Worm (Caenorhabditis elegans) whole organism, L4 larva: ENCODE measurements around the gene Y57G11A.4.
A peak's percentile ranks its signal among the peaks of the same experiment; 100 is the strongest.
"Not testable (repeated sequence)": the region's sequence is repeated elsewhere in the genome, so short reads cannot be mapped to it uniquely, and the experiment has no call there.

Experiments
- D1046.2 ChIP-seq: fragments of 200-800 bp; sonication (Bioruptor generic); IDR thresholded peaks from 2 replicates; pipeline ENCODE4 v1.3.6; 2022; ENCODE audit warnings: missing genetic modification characterization, missing compliant biosample characterization
- F49E8.2 ChIP-seq: sonication (generic microtip); optimal IDR thresholded peaks from 2 replicates; lab custom pipeline; 2016; ENCODE audit warnings: missing compliant biosample characterization, mild to moderate bottlenecking, missing genetic modification characterization, borderline replicate concordance
- T26A8.4 ChIP-seq: fragments of 200-800 bp; sonication (Bioruptor generic); IDR thresholded peaks from 2 replicates; pipeline ENCODE4 v1.3.6; 2022; ENCODE audit warnings: missing genetic modification characterization, missing compliant biosample characterization
- Y5F2A.4 ChIP-seq: fragments of 200-800 bp; sonication (Bioruptor generic); optimal IDR thresholded peaks from 2 replicates; lab custom pipeline; 2018; ENCODE audit warnings: mild to moderate bottlenecking, missing genetic modification characterization, missing compliant biosample characterization
- aly-2 ChIP-seq: sonication (generic microtip); optimal IDR thresholded peaks from 2 replicates; lab custom pipeline; 2018; ENCODE audit warnings: missing biosample characterization, missing genetic modification characterization
- ama-1 ChIP-seq: fragments of 150-350 bp; optimal IDR thresholded peaks from 2 replicates; lab custom pipeline; 2014; ENCODE audit warnings: inconsistent platforms, mixed read lengths
- arid-1 ChIP-seq: fragments of 200-800 bp; sonication (Bioruptor generic); conservative IDR thresholded peaks from 2 replicates; pipeline ENCODE4 v1.3.6; 2022; ENCODE audit warnings: missing genetic modification reagents, missing genetic modification characterization, missing compliant biosample characterization
- ceh-44 ChIP-seq: fragments of 200-800 bp; sonication (Bioruptor generic); IDR thresholded peaks from 2 replicates; pipeline ENCODE4 v1.3.6; 2022; ENCODE audit warnings: missing genetic modification reagents, missing genetic modification characterization, missing compliant biosample characterization
- ces-1 ChIP-seq: fragments of 150-350 bp; sonication (generic microtip); optimal IDR thresholded peaks from 4 replicates; lab custom pipeline; 2014; ENCODE audit warnings: missing biosample characterization, missing genetic modification reagents, missing genetic modification characterization
- daf-16 ChIP-seq, 3 experiments: sonication (generic microtip); optimal IDR thresholded peaks; 2 replicates each; lab custom pipeline; 2016 to 2017; ENCODE audit warnings: missing genetic modification characterization in 3 of 3, missing genetic modification reagents in 3 of 3, mild to moderate bottlenecking in 2 of 3, missing compliant biosample characterization in 2 of 3, missing biosample characterization in 1 of 3, moderate library complexity in 1 of 3
- dmd-6 ChIP-seq: fragments of 200-800 bp; sonication (Bioruptor generic); IDR thresholded peaks from 2 replicates; pipeline ENCODE4 v1.3.6; 2022; ENCODE audit warnings: missing genetic modification reagents, missing genetic modification characterization, missing compliant biosample characterization
- dve-1 ChIP-seq: sonication (generic microtip); optimal IDR thresholded peaks from 2 replicates; lab custom pipeline; 2017; ENCODE audit warnings: antibody characterized with exemption, mild to moderate bottlenecking, missing genetic modification characterization, missing compliant biosample characterization; ENCODE audit not compliant: insufficient read depth
- hif-1 ChIP-seq, 2 experiments: sonication (generic microtip); optimal IDR thresholded peaks; 2 replicates each; lab custom pipeline; 2016 to 2017; ENCODE audit warnings: missing compliant biosample characterization in 2 of 2, missing genetic modification characterization in 2 of 2, missing genetic modification reagents in 2 of 2, missing genotype in 2 of 2, mild to moderate bottlenecking in 1 of 2
- hlh-11 ChIP-seq: fragments of 200-800 bp; sonication (Bioruptor generic); optimal IDR thresholded peaks from 2 replicates; lab custom pipeline; 2018; ENCODE audit warnings: mild to moderate bottlenecking, missing genetic modification characterization, missing compliant biosample characterization
- hlh-30 ChIP-seq: sonication (generic microtip); optimal IDR thresholded peaks from 2 replicates; lab custom pipeline; 2017; ENCODE audit warnings: antibody characterized with exemption, mild to moderate bottlenecking, missing genetic modification characterization, missing compliant biosample characterization; ENCODE audit not compliant: insufficient read depth
- jun-1 ChIP-seq: fragments of 150-350 bp; optimal IDR thresholded peaks from 2 replicates; lab custom pipeline; 2014; ENCODE audit warnings: missing biosample characterization, missing genetic modification reagents, missing genetic modification characterization
- lin-1 ChIP-seq: fragments of 200-800 bp; sonication (Bioruptor generic); IDR thresholded peaks from 2 replicates; pipeline ENCODE4 v1.3.6; 2022; ENCODE audit warnings: missing genetic modification reagents, missing genetic modification characterization, missing compliant biosample characterization
- lin-13 ChIP-seq: fragments of 150-350 bp; optimal IDR thresholded peaks from 2 replicates; lab custom pipeline; 2014; ENCODE audit warnings: missing biosample characterization, missing genetic modification reagents, missing genetic modification characterization
- lin-29 ChIP-seq: fragments of 200-800 bp; sonication (Bioruptor generic); IDR thresholded peaks from 2 replicates; pipeline ENCODE4 v1.3.6; 2022; ENCODE audit warnings: missing genetic modification reagents, missing genetic modification characterization, missing compliant biosample characterization
- lin-38 ChIP-seq: fragments of 200-800 bp; sonication (Bioruptor generic); IDR thresholded peaks from 2 replicates; pipeline ENCODE4 v1.3.6; 2022; ENCODE audit warnings: missing genetic modification reagents, missing genetic modification characterization, missing compliant biosample characterization
- lin-39 ChIP-seq: fragments of 150-350 bp; optimal IDR thresholded peaks from 2 replicates; lab custom pipeline; 2014; ENCODE audit warnings: missing biosample characterization, missing genetic modification reagents, missing genetic modification characterization
- lir-3 ChIP-seq: sonication (generic microtip); optimal IDR thresholded peaks from 2 replicates; lab custom pipeline; 2016; ENCODE audit warnings: mild to moderate bottlenecking, missing genetic modification characterization, missing compliant biosample characterization
- madf-9 ChIP-seq: fragments of 200-800 bp; sonication (Bioruptor generic); conservative IDR thresholded peaks from 2 replicates; pipeline ENCODE4 v1.3.6; 2022; ENCODE audit warnings: missing genetic modification reagents, missing genetic modification characterization, missing compliant biosample characterization
- mdl-1 ChIP-seq, 2 experiments: fragments of 150-350 bp in 1 of 2; sonication (generic microtip) in 1 of 2; optimal IDR thresholded peaks; 2 replicates each; lab custom pipeline; 2014 to 2017; ENCODE audit warnings: missing biosample characterization in 2 of 2, missing genetic modification characterization in 2 of 2
- mdt-29 ChIP-seq: fragments of 200-800 bp; sonication (Bioruptor generic); IDR thresholded peaks from 2 replicates; pipeline ENCODE4 v1.3.6; 2022; ENCODE audit warnings: missing genetic modification reagents, missing genetic modification characterization, missing compliant biosample characterization
- mes-2 ChIP-seq: sonication (generic microtip); optimal IDR thresholded peaks from 2 replicates; lab custom pipeline; 2016; ENCODE audit warnings: missing genotype, mild to moderate bottlenecking, missing genetic modification characterization, missing compliant biosample characterization; ENCODE audit not compliant: poor library complexity, severe bottlenecking
- mxl-2 ChIP-seq: fragments of 200-800 bp; sonication (Bioruptor generic); conservative IDR thresholded peaks from 2 replicates; pipeline ENCODE4 v1.3.6; 2022; ENCODE audit warnings: missing genetic modification reagents, missing genetic modification characterization, missing compliant biosample characterization
- mxl-3 ChIP-seq: fragments of 200-800 bp; sonication (Bioruptor generic); optimal IDR thresholded peaks from 2 replicates; lab custom pipeline; 2018; ENCODE audit warnings: mild to moderate bottlenecking, missing genetic modification characterization, missing compliant biosample characterization
- nhr-25 ChIP-seq: sonication (generic microtip); optimal IDR thresholded peaks from 2 replicates; lab custom pipeline; 2017; ENCODE audit warnings: missing genetic modification characterization, mild to moderate bottlenecking, missing compliant biosample characterization, antibody characterized with exemption, moderate library complexity, borderline replicate concordance; ENCODE audit not compliant: insufficient read depth
- nhr-28 ChIP-seq: fragments of 150-350 bp; optimal IDR thresholded peaks from 2 replicates; lab custom pipeline; 2014; ENCODE audit warnings: missing biosample characterization, missing genetic modification characterization
- nhr-48 ChIP-seq: sonication (generic microtip); optimal IDR thresholded peaks from 2 replicates; lab custom pipeline; 2016; ENCODE audit warnings: mild to moderate bottlenecking, missing genetic modification characterization, missing compliant biosample characterization
- php-3 ChIP-seq: fragments of 200-800 bp; sonication (Bioruptor generic); IDR thresholded peaks from 2 replicates; pipeline ENCODE4 v1.3.6; 2022; ENCODE audit warnings: missing genetic modification reagents, missing genetic modification characterization, missing compliant biosample characterization
- pqm-1 ChIP-seq: sonication (generic microtip); optimal IDR thresholded peaks from 2 replicates; lab custom pipeline; 2017; ENCODE audit warnings: missing biosample characterization, missing genetic modification characterization
- snpc-1.2 ChIP-seq: fragments of 200-800 bp; sonication (Bioruptor generic); IDR thresholded peaks from 2 replicates; pipeline ENCODE4 v1.3.6; 2022; ENCODE audit warnings: missing genetic modification reagents, missing genetic modification characterization, missing compliant biosample characterization
- snpc-4 ChIP-seq: fragments of 150-350 bp; optimal IDR thresholded peaks from 2 replicates; lab custom pipeline; 2014; ENCODE audit warnings: missing biosample characterization, missing genetic modification characterization
- tra-1 ChIP-seq: fragments of 200-800 bp; sonication (Bioruptor generic); IDR thresholded peaks from 2 replicates; pipeline ENCODE4 v1.3.6; 2022; ENCODE audit warnings: missing genetic modification reagents, missing genetic modification characterization, missing compliant biosample characterization
- unc-130 ChIP-seq: sonication (generic microtip); optimal IDR thresholded peaks from 2 replicates; lab custom pipeline; 2016; ENCODE audit warnings: missing genetic modification reagents, missing genetic modification characterization, missing compliant biosample characterization
- unc-39 ChIP-seq: sonication (generic microtip); optimal IDR thresholded peaks from 2 replicates; lab custom pipeline; 2017; ENCODE audit warnings: missing biosample characterization, missing genetic modification characterization
- zfp-3 ChIP-seq: fragments of 200-800 bp; sonication (Bioruptor generic); conservative IDR thresholded peaks from 2 replicates; pipeline ENCODE4 v1.3.6; 2022; ENCODE audit warnings: missing genetic modification reagents, missing genetic modification characterization, missing compliant biosample characterization

Gene Y57G11A.4

ce11 chrIV:14455116-14455515, 27.0 kb upstream of the Y57G11A.4 start:
- TF ChIP-seq snpc-1.2 (GFP tag; lab: Robert Waterston, UW): peak; percentile 91

DNA sequence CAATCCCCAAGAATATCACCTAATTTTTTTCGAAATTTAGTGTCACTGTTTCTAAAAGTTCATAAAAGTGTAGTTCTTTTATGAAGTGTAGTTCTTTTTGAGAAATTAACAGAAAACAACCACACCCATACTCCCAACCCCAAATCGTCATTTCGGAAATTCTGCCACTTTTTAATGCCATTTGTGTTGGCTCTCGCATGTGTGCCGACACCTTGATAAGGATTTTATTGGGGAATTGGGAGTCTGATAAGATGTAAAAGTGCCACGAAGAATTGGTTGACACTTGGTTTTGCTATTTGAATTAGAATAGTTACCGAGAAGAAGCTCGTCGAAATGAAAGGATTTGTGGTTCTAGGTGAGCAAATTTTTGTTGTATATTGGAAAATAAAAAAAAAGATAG, 25.4 kb upstream of the Y57G11A.4 start, which contains the start of gene nspg-9:
Gene nspg-9 (plus strand): TSS at position 234 of the 400 bp plus-strand sequence.
- peak; percentile 61 for TF ChIP-seq hlh-11 (tag; lab: Kevin White, UChicago)
- no peak for TF ChIP-seq ceh-44 (GFP tag; lab: Robert Waterston, UW)
- peak; percentile 76 for TF ChIP-seq dve-1 (tag; lab: Kevin White, UChicago)
- TF ChIP-seq daf-16 (GFP tag; optimal IDR thresholded peaks at IDR 0.05; lab: Kevin White, UChicago): no peak
- TF ChIP-seq daf-16 (tag; optimal IDR thresholded peaks at IDR 0.05; lab: Kevin White, UChicago): peak; percentile 76
- peak; percentile 67 for TF ChIP-seq dmd-6 (GFP tag; lab: Robert Waterston, UW)
- no peak for TF ChIP-seq jun-1 (tag; lab: Kevin White, UChicago)
- peak; percentile 93 for TF ChIP-seq pqm-1 (tag; lab: Kevin White, UChicago)
- peak; percentile 44 for TF ChIP-seq mxl-3 (GFP tag; lab: Kevin White, UChicago)
- TF ChIP-seq tra-1 (GFP tag; lab: Robert Waterston, UW): 0 out of 2 replicates have a peak, but pooled peaks have one; percentile 8
- peak; percentile 91 for TF ChIP-seq nhr-28 (tag; lab: Kevin White, UChicago)
- TF ChIP-seq php-3: peak; percentile 71
- no peak for TF ChIP-seq mxl-2

DNA sequence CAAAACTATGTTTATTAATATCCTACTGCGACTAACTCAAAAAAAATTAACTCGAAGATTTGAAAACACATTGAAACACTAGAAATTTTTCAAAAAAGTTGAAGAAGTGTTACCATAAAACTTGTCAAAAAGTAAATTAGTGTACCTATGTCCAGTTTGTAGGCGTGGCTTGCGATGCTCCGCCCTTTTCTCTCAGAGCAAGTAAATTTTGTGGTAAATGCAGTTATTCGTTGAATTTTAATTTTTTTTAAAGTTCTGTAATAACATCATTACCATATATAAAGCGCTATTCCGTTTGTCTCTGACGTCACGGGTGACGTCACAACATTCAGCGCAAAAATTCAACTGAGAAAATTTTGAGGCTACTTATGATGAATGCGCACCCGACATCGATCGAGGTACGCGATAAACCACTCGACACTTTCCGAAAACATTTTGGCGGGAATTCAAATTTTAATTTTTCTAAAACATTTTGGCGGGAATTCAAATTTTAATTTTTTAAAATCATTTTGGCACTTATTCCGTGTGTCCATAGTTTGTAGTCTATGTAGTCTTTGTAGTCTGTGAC, 21.3 kb upstream of the Y57G11A.4 start:
- TF ChIP-seq arid-1 (GFP tag; lab: Robert Waterston, UW) (0 out of 2 replicates have a peak, but pooled peaks have one; percentile 9), F49E8.2 (peak; percentile 73), mdt-29 (0 out of 2 replicates have a peak, but pooled peaks have one; percentile 41), lin-38 (GFP tag; lab: Robert Waterston, UW) (0 out of 2 replicates have a peak, but pooled peaks have one; percentile 18), snpc-1.2 (GFP tag; lab: Robert Waterston, UW) (peak; percentile 96), daf-16 (tag; optimal IDR thresholded peaks at IDR 0.05; lab: Kevin White, UChicago) (peak; percentile 1)
- not testable (repeated sequence) for TF ChIP-seq daf-16 (GFP tag; optimal IDR thresholded peaks at IDR 0.05; lab: Kevin White, UChicago)

DNA sequence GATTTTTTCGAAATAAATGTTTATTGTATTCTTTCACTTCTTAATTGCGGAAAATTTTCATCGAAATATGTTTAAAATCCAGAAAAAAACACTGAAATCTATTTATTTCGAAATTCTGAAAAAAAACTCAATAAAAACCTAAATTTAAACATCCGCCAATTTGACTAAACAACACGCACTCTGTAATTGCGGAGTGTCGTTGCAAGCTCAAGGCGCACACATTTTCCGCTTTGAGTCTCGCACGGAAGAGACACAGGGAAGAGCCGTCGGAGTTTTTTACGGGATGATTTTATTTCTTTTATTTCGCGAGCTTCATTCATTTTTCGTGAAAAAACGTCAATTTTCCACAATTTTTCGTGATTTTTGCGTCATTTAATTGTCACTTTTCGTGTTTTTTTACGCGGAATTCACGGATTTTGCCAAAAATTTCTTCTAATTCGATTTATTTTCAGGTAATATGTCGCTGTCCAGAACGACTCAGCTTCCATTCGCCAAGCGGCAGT, 18.0 kb upstream of the Y57G11A.4 start, which contains the start of gene dld-1:
Gene dld-1 (plus strand): TSS at position 453 of the 503 bp plus-strand sequence.
- TF ChIP-seq nhr-25 (tag; lab: Kevin White, UChicago) (peak; percentile 79), hlh-30 (tag; lab: Kevin White, UChicago) (peak; percentile 97), T26A8.4 (peak; percentile 87; the same call in 1 of the 2 replicates), unc-130 (GFP tag; lab: Kevin White, UChicago) (peak; percentile 67), Y5F2A.4 (GFP tag; lab: Kevin White, UChicago) (no peak), unc-39 (no peak), ces-1 (GFP tag; lab: Kevin White, UChicago) (peak; percentile 85), dve-1 (tag; lab: Kevin White, UChicago) (peak; percentile 99), zfp-3 (0 out of 2 replicates have a peak, but pooled peaks have one; percentile 33), lin-29 (peak; percentile 47; the same call in 1 of the 2 replicates), mxl-2 (no peak), arid-1 (GFP tag; lab: Robert Waterston, UW) (peak; percentile 88), nhr-48 (tag; lab: Kevin White, UChicago) (peak; percentile 60), lin-1 (GFP tag; lab: Robert Waterston, UW) (peak; percentile 62; the same call in 1 of the 2 replicates), mdl-1 (tag; optimal IDR thresholded peaks at IDR 0.05; lab: Kevin White, UChicago) (peak in 1 of 2 experiments; percentile 79), D1046.2 (GFP tag; lab: Robert Waterston, UW) (0 out of 2 replicates have a peak, but pooled peaks have one; percentile 51), lir-3 (no peak), aly-2 (tag; lab: Kevin White, UChicago) (no peak), lin-39 (tag; lab: Kevin White, UChicago) (peak; percentile 30), hif-1 (tag; optimal IDR thresholded peaks at IDR 0.05; lab: Kevin White, UChicago) (peak in 1 of 2 experiments; percentile 80), lin-13 (GFP tag; lab: Kevin White, UChicago) (peak; percentile 97), ama-1 (lab: Kevin White, UChicago) (peak; percentile 88), lin-38 (GFP tag; lab: Robert Waterston, UW) (peak; percentile 83), nhr-28 (tag; lab: Kevin White, UChicago) (peak; percentile 90), snpc-1.2 (GFP tag; lab: Robert Waterston, UW) (peak; percentile 98), madf-9 (peak; percentile 40; the same call in 1 of the 2 replicates), daf-16 (GFP tag; optimal IDR thresholded peaks at IDR 0.05; lab: Kevin White, UChicago) (peak in 1 of 2 experiments; percentile 10), daf-16 (tag; optimal IDR thresholded peaks at IDR 0.05; lab: Kevin White, UChicago) (peak; percentile 79), mes-2 (tag; lab: Kevin White, UChicago) (peak; percentile 95), snpc-4 (peak; percentile 69)
